Fruit fly (Drosophila melanogaster): Measurements from ENCODE around the gene CG13073.
A peak's percentile ranks its signal among the peaks of the same experiment; 100 is the strongest.

Gene CG13073

dm6 chr3L:16177309-16177708, 39.8 kb downstream of the CG13073 start:
- TF ChIP-seq amos (GFP tag; IDR thresholded peaks at IDR 0.05; ENCODE audit: partially characterized antibody) = no peak
- no peak for TF ChIP-seq CG11398 (GFP tag; optimal IDR thresholded peaks at IDR 0.05)
- peak in 1 of 2 experiments; percentile 7 for TF ChIP-seq Trl (optimal IDR thresholded peaks at IDR 0.05)
- no peak for TF ChIP-seq Trl (GFP tag; optimal IDR thresholded peaks at IDR 0.05)
- TF ChIP-seq ind (GFP tag; optimal IDR thresholded peaks at IDR 0.05) = no peak
- TF ChIP-seq CG10959 (GFP tag; IDR thresholded peaks at IDR 0.05) = no peak
- TF ChIP-seq CG10431 (GFP tag; optimal IDR thresholded peaks at IDR 0.05) = no peak
- no peak for TF ChIP-seq zen2 (GFP tag; IDR thresholded peaks at IDR 0.05; ENCODE audit: partially characterized antibody)
- no peak for TF ChIP-seq lola (GFP tag; optimal IDR thresholded peaks at IDR 0.05)
- peak; percentile 8 for TF ChIP-seq Med (GFP tag)
- no peak for TF ChIP-seq CG8478 (optimal IDR thresholded peaks at IDR 0.05)

- TF ChIP-seq croc (GFP tag; conservative IDR thresholded peaks at IDR 0.05) = no peak
- no peak for TF ChIP-seq CG13624 (GFP tag; optimal IDR thresholded peaks at IDR 0.05)
- no peak for TF ChIP-seq Hr78 (GFP tag; optimal IDR thresholded peaks at IDR 0.05)
- peak; percentile 26 for TF ChIP-seq CG2678 (tag; optimal IDR thresholded peaks at IDR 0.05)
- TF ChIP-seq CoRest (tag; optimal IDR thresholded peaks at IDR 0.05) = peak; percentile 2
- no peak for TF ChIP-seq her (GFP tag; optimal IDR thresholded peaks at IDR 0.05)
- peak; percentile 18 for TF ChIP-seq grau (tag; optimal IDR thresholded peaks at IDR 0.05)
- TF ChIP-seq Oli (tag; optimal IDR thresholded peaks at IDR 0.05) = no peak
- TF ChIP-seq pnt (GFP tag; optimal IDR thresholded peaks at IDR 0.05) = no peak
- TF ChIP-seq slbo (GFP tag; IDR thresholded peaks at IDR 0.05) = no peak
- no peak for TF ChIP-seq sug (tag; optimal IDR thresholded peaks at IDR 0.05)
- TF ChIP-seq CG11504 (tag; optimal IDR thresholded peaks at IDR 0.05) = peak; percentile 14
- peak in 1 of 2 experiments; percentile 7 for TF ChIP-seq Hr51 (GFP tag; optimal IDR thresholded peaks at IDR 0.05)
- no peak for TF ChIP-seq Hsf (GFP tag; optimal IDR thresholded peaks at IDR 0.05)
- no peak for TF ChIP-seq shn (GFP tag; optimal IDR thresholded peaks at IDR 0.05)
- TF ChIP-seq bsh (GFP tag; optimal IDR thresholded peaks at IDR 0.05) = peak in 1 of 2 experiments; percentile 3
- peak; percentile 5 for TF ChIP-seq CG7556 (GFP tag; optimal IDR thresholded peaks at IDR 0.05)
- TF ChIP-seq CG1602 (GFP tag; optimal IDR thresholded peaks at IDR 0.05) = no peak
- peak; percentile 36 for TF ChIP-seq gem (tag; optimal IDR thresholded peaks at IDR 0.05)
Observed at dm6 chr3L:16176492-16176891, 40.6 kb downstream of the CG13073 start.

dm6 chr3L:16175628-16176263, 41.4 kb downstream of the CG13073 start:
- TF ChIP-seq Fer3 (tag; optimal IDR thresholded peaks at IDR 0.05) (no peak), nom (GFP tag; optimal IDR thresholded peaks at IDR 0.05) (peak; percentile 72), corto (GFP tag; optimal IDR thresholded peaks at IDR 0.05) (peak; percentile 83), CG11456 (GFP tag; IDR thresholded peaks at IDR 0.05) (0 out of 3 replicates have a peak, but pooled peaks have one; percentile 32), crol (GFP tag; IDR thresholded peaks at IDR 0.05) (peak; percentile 64), lbe (GFP tag; optimal IDR thresholded peaks at IDR 0.05) (peak; percentile 59), bsh (GFP tag; optimal IDR thresholded peaks at IDR 0.05) (peak in 1 of 2 experiments; percentile 49), dpn (GFP tag; optimal IDR thresholded peaks at IDR 0.05) (no peak), Drgx (GFP tag; IDR thresholded peaks at IDR 0.05) (peak; percentile 51), CG14667 (GFP tag; IDR thresholded peaks at IDR 0.05) (0 out of 2 replicates have a peak, but pooled peaks have one; percentile 14)

Measured in whole organism, embryonic.